Fruit fly (Drosophila melanogaster) whole organism, embryonic: Measurements from ENCODE around the gene Sodh2.
A peak's percentile ranks its signal among the peaks of the same experiment; 100 is the strongest.

Source experiments
- Aef1 ChIP-seq: fragments of 200-800 bp; sonication (Bioruptor generic); IDR thresholded peaks from 3 replicates; pipeline ENCODE4 v1.3.6; 2022; ENCODE audit warnings: missing biosample characterization, missing genetic modification characterization
- Bteb2 ChIP-seq: fragments of 200-800 bp; sonication (Bioruptor generic); optimal IDR thresholded peaks from 2 replicates; lab custom pipeline; 2016; ENCODE audit warnings: missing biosample characterization, missing genetic modification characterization
- CG10267 ChIP-seq: fragments of 200-800 bp; sonication (Bioruptor generic); optimal IDR thresholded peaks from 2 replicates; lab custom pipeline; 2018; ENCODE audit warnings: missing biosample characterization, mild to moderate bottlenecking, missing genetic modification characterization, moderate library complexity
- CG10959 ChIP-seq: fragments of 200-800 bp; sonication (Bioruptor generic); IDR thresholded peaks from 2 replicates; pipeline ENCODE4 v1.3.6; 2022; ENCODE audit warnings: missing biosample characterization, missing genetic modification characterization
- CG11504 ChIP-seq: fragments of 200-800 bp; sonication (Bioruptor generic); optimal IDR thresholded peaks from 3 replicates; lab custom pipeline; 2019; ENCODE audit warnings: missing biosample characterization, mild to moderate bottlenecking, missing genetic modification characterization, moderate library complexity
- CG11696 ChIP-seq: fragments of 200-800 bp; sonication (Bioruptor generic); IDR thresholded peaks from 2 replicates; pipeline ENCODE4 v1.3.6; 2022; ENCODE audit warnings: missing biosample characterization, missing genetic modification characterization
- CG12071 ChIP-seq: fragments of 200-800 bp; sonication (Bioruptor generic); optimal IDR thresholded peaks from 3 replicates; lab custom pipeline; 2018; ENCODE audit warnings: missing biosample characterization, mild to moderate bottlenecking, missing genetic modification characterization
- CG12942 ChIP-seq: fragments of 200-800 bp; sonication (Bioruptor generic); optimal IDR thresholded peaks from 3 replicates; lab custom pipeline; 2016; ENCODE audit warnings: missing biosample characterization, missing genetic modification characterization
- CG13296 ChIP-seq: fragments of 200-800 bp; sonication (Bioruptor generic); optimal IDR thresholded peaks from 3 replicates; lab custom pipeline; 2018; ENCODE audit warnings: missing biosample characterization, mild to moderate bottlenecking, missing genetic modification characterization
- CG14014 ChIP-seq: fragments of 200-800 bp; sonication (Bioruptor generic); IDR thresholded peaks from 2 replicates; pipeline ENCODE4 v1.3.6; 2022; ENCODE audit warnings: missing biosample characterization, missing genetic modification characterization
- CG14860 ChIP-seq: fragments of 200-800 bp; sonication (Bioruptor generic); IDR thresholded peaks from 3 replicates; pipeline ENCODE4 v1.3.6; 2022; ENCODE audit warnings: missing biosample characterization, missing genetic modification characterization; ENCODE audit not compliant: partially characterized antibody
- CG15011 ChIP-seq: fragments of 200-800 bp; sonication (Bioruptor generic); optimal IDR thresholded peaks from 3 replicates; lab custom pipeline; 2018; ENCODE audit warnings: missing biosample characterization, mild to moderate bottlenecking, missing genetic modification characterization
- CG16779 ChIP-seq: fragments of 200-800 bp; sonication (Bioruptor generic); IDR thresholded peaks from 2 replicates; pipeline ENCODE4 v1.3.6; 2022; ENCODE audit warnings: missing biosample characterization, missing genetic modification characterization
- CG17912 ChIP-seq: fragments of 200-800 bp; sonication (Bioruptor generic); optimal IDR thresholded peaks from 2 replicates; lab custom pipeline; 2018; ENCODE audit warnings: missing biosample characterization, mild to moderate bottlenecking, missing genetic modification characterization
- CG1832 ChIP-seq: fragments of 200-800 bp; sonication (Bioruptor generic); optimal IDR thresholded peaks from 2 replicates; lab custom pipeline; 2017; ENCODE audit warnings: missing biosample characterization, mild to moderate bottlenecking, missing genetic modification characterization, inconsistent platforms
- CG3407 ChIP-seq: fragments of 200-800 bp; sonication (Bioruptor generic); optimal IDR thresholded peaks from 2 replicates; lab custom pipeline; 2018; ENCODE audit warnings: missing biosample characterization, mild to moderate bottlenecking, missing genetic modification characterization
- CG4820 ChIP-seq: fragments of 200-800 bp; sonication (Bioruptor generic); optimal IDR thresholded peaks from 3 replicates; lab custom pipeline; 2016; ENCODE audit warnings: missing biosample characterization, missing genetic modification characterization
- CG8290 ChIP-seq, 3 experiments: fragments of 200-800 bp; sonication (Bioruptor generic); optimal IDR thresholded peaks; 2 replicates each; lab custom pipeline; 2016 to 2019; ENCODE audit warnings: missing biosample characterization in 3 of 3, missing genetic modification characterization in 3 of 3, mild to moderate bottlenecking in 2 of 3, moderate library complexity in 1 of 3
- CG8765 ChIP-seq: fragments of 200-800 bp; sonication (Bioruptor generic); IDR thresholded peaks from 2 replicates; pipeline ENCODE4 v1.3.6; 2022; ENCODE audit warnings: missing biosample characterization, missing genetic modification characterization
- CG8924 ChIP-seq: fragments of 200-800 bp; optimal IDR thresholded peaks from 3 replicates; lab custom pipeline; 2019; ENCODE audit warnings: missing biosample characterization, mild to moderate bottlenecking, missing genetic modification characterization, moderate library complexity
- CG9215 ChIP-seq: fragments of 200-800 bp; sonication (Bioruptor generic); IDR thresholded peaks from 2 replicates; pipeline ENCODE4 v1.3.6; 2022; ENCODE audit warnings: missing biosample characterization, missing genetic modification characterization
- Chrac-16 ChIP-seq: fragments of 200-800 bp; sonication (Bioruptor generic); optimal IDR thresholded peaks from 3 replicates; lab custom pipeline; 2016; ENCODE audit warnings: missing biosample characterization, missing genetic modification characterization
- D19B ChIP-seq: fragments of 200-800 bp; sonication (Bioruptor generic); optimal IDR thresholded peaks from 2 replicates; lab custom pipeline; 2017; ENCODE audit warnings: missing biosample characterization, mild to moderate bottlenecking, missing genetic modification characterization
- Dbx ChIP-seq: fragments of 200-800 bp; sonication (Bioruptor generic); IDR thresholded peaks from 3 replicates; pipeline ENCODE4 v1.3.6; 2022; ENCODE audit warnings: missing biosample characterization, missing genetic modification characterization
- E2f1 ChIP-seq: fragments of 200-800 bp; sonication (Bioruptor generic); IDR thresholded peaks from 2 replicates; pipeline ENCODE4 v1.3.6; 2022; ENCODE audit warnings: missing biosample characterization, missing genetic modification characterization
- Ets97D ChIP-seq: fragments of 200-800 bp; sonication (Bioruptor generic); optimal IDR thresholded peaks from 3 replicates; lab custom pipeline; 2016; ENCODE audit warnings: missing biosample characterization, missing genetic modification characterization
- Gug ChIP-seq: fragments of 200-800 bp; sonication (Bioruptor generic); IDR thresholded peaks from 4 replicates; pipeline ENCODE4 v1.3.6; 2022; ENCODE audit warnings: missing biosample characterization, missing genetic modification characterization
- Kr ChIP-seq: fragments of 200-800 bp; sonication (Bioruptor generic); optimal IDR thresholded peaks from 2 replicates; lab custom pipeline; 2017; ENCODE audit warnings: missing biosample characterization, mild to moderate bottlenecking, missing genetic modification characterization
- Optix ChIP-seq: fragments of 200-800 bp; sonication (Bioruptor generic); IDR thresholded peaks from 3 replicates; pipeline ENCODE4 v1.3.6; 2022; ENCODE audit warnings: missing biosample characterization, missing genetic modification characterization
- Ptx1 ChIP-seq: fragments of 200-800 bp; sonication (Bioruptor generic); IDR thresholded peaks from 2 replicates; pipeline ENCODE4 v1.3.6; 2022; ENCODE audit warnings: missing biosample characterization, missing genetic modification characterization
- Ssrp ChIP-seq: fragments of 200-800 bp; sonication (Bioruptor generic); optimal IDR thresholded peaks from 2 replicates; lab custom pipeline; 2018; ENCODE audit warnings: missing biosample characterization, mild to moderate bottlenecking, missing genetic modification characterization, moderate library complexity
- Tbp ChIP-seq: fragments of >200 bp; optimal IDR thresholded peaks from 2 replicates; lab custom pipeline; 2018; ENCODE audit warnings: missing biosample characterization, missing genetic modification characterization
- bigmax ChIP-seq: fragments of 200-800 bp; sonication (Bioruptor generic); optimal IDR thresholded peaks from 2 replicates; lab custom pipeline; 2018; ENCODE audit warnings: missing biosample characterization, mild to moderate bottlenecking, missing genetic modification characterization
- btn ChIP-seq: fragments of 200-800 bp; sonication (Bioruptor generic); optimal IDR thresholded peaks from 2 replicates; lab custom pipeline; 2016; ENCODE audit warnings: missing biosample characterization, missing genetic modification characterization
- cas ChIP-seq: fragments of 200-800 bp; sonication (Bioruptor generic); IDR thresholded peaks from 2 replicates; pipeline ENCODE4 v1.3.6; 2022; ENCODE audit warnings: missing biosample characterization, missing genetic modification characterization
- chinmo ChIP-seq: fragments of 200-800 bp; sonication (Bioruptor generic); IDR thresholded peaks from 4 replicates; pipeline ENCODE4 v1.3.6; 2022; ENCODE audit warnings: missing biosample characterization, missing genetic modification characterization; ENCODE audit not compliant: partially characterized antibody
- chn ChIP-seq: fragments of 200-800 bp; sonication (Bioruptor generic); optimal IDR thresholded peaks from 2 replicates; lab custom pipeline; 2016; ENCODE audit warnings: missing biosample characterization, missing genetic modification characterization
- corto ChIP-seq: fragments of 200-800 bp; sonication (Bioruptor generic); optimal IDR thresholded peaks from 2 replicates; lab custom pipeline; 2016; ENCODE audit warnings: missing biosample characterization, mild to moderate bottlenecking, missing genetic modification characterization, moderate library complexity
- croc ChIP-seq: fragments of 200-800 bp; sonication (Bioruptor generic); conservative IDR thresholded peaks from 3 replicates; pipeline ENCODE4 v1.3.6; 2022; ENCODE audit warnings: missing biosample characterization, missing genetic modification characterization
- da ChIP-seq: fragments of 200-800 bp; sonication (Bioruptor generic); optimal IDR thresholded peaks from 2 replicates; lab custom pipeline; 2016; ENCODE audit warnings: missing biosample characterization, missing genetic modification characterization
- fd3F ChIP-seq: fragments of 200-800 bp; sonication (Bioruptor generic); optimal IDR thresholded peaks from 2 replicates; lab custom pipeline; 2018; ENCODE audit warnings: missing biosample characterization, mild to moderate bottlenecking, missing genetic modification characterization, moderate library complexity
- h ChIP-seq: fragments of >200 bp; optimal IDR thresholded peaks from 2 replicates; lab custom pipeline; 2017
- kay ChIP-seq: fragments of 200-800 bp; sonication (Bioruptor generic); optimal IDR thresholded peaks from 2 replicates; lab custom pipeline; 2016; ENCODE audit warnings: missing biosample characterization, missing genetic modification characterization
- luna ChIP-seq: fragments of 200-800 bp; sonication (Bioruptor generic); optimal IDR thresholded peaks from 2 replicates; lab custom pipeline; 2016; ENCODE audit warnings: missing biosample characterization, missing genetic modification characterization
- maf-S ChIP-seq: fragments of 200-800 bp; sonication (Bioruptor generic); optimal IDR thresholded peaks from 2 replicates; lab custom pipeline; 2016; ENCODE audit warnings: missing biosample characterization, missing genetic modification characterization
- pan ChIP-seq, 4 experiments: fragments of >200 bp in 3 of 4; fragments of 200-800 bp in 1 of 4; sonication (Bioruptor generic) in 1 of 4; optimal IDR thresholded peaks in 3 of 4; IDR thresholded peaks in 1 of 4; 2 replicates each; pipeline versions ENCODE4 v1.3.6 to Lab custom; 2017 to 2022; ENCODE audit warnings: missing biosample characterization in 2 of 4, missing genetic modification characterization in 2 of 4, mixed read lengths in 1 of 4
- peb ChIP-seq: fragments of 200-800 bp; sonication (Bioruptor generic); IDR thresholded peaks from 2 replicates; pipeline ENCODE4 v1.3.6; 2022; ENCODE audit warnings: missing biosample characterization, missing genetic modification characterization
- pfk ChIP-seq: fragments of 200-800 bp; sonication (Bioruptor generic); optimal IDR thresholded peaks from 2 replicates; lab custom pipeline; 2018; ENCODE audit warnings: missing biosample characterization, mild to moderate bottlenecking, missing genetic modification characterization, moderate library complexity
- phol ChIP-seq: fragments of 200-800 bp; sonication (Bioruptor generic); optimal IDR thresholded peaks from 3 replicates; lab custom pipeline; 2018; ENCODE audit warnings: missing biosample characterization, mild to moderate bottlenecking, missing genetic modification characterization, moderate library complexity
- slou ChIP-seq: fragments of 200-800 bp; sonication (Bioruptor generic); optimal IDR thresholded peaks from 3 replicates; lab custom pipeline; 2016; ENCODE audit warnings: missing biosample characterization, missing genetic modification characterization
- sna ChIP-seq: fragments of 200-800 bp; sonication (Bioruptor generic); IDR thresholded peaks from 2 replicates; pipeline ENCODE4 v1.3.6; 2022; ENCODE audit warnings: missing biosample characterization, missing genetic modification characterization; ENCODE audit not compliant: partially characterized antibody
- zfh2 ChIP-seq: fragments of 200-800 bp; sonication (Bioruptor generic); optimal IDR thresholded peaks from 2 replicates; lab custom pipeline; 2016; ENCODE audit warnings: missing biosample characterization, missing genetic modification characterization

The Sodh2 gene

DNA sequence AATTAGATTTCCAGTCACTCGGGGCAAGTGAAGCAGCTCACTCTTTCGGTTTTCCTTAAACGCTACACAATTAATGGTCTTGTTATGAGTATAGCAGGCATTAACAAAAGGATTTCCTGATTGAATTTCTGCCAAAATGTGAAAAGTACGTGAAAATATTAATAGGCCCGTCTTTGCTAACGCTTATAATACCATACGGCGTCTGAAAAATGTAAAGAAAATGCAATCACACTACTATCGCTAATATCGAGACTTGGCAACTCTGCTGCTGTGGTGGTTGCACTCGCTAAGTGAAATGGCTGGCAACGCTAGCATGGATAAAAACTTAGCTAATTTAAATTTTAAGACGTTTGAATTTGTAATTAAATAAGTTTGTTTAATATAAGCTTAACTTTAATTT lies 17.1 kb downstream of the Sodh2 start, which contains the start of gene CG6621 (continued):
- no peak for TF ChIP-seq CG14860 (GFP tag; lab: Robert Waterston, UW)
- no peak for TF ChIP-seq cas (GFP tag; lab: Robert Waterston, UW)
- TF ChIP-seq D19B = no peak
- peak; percentile 20 for TF ChIP-seq CG8924 (tag; lab: Kevin White, UChicago)
- no peak for TF ChIP-seq CG13296 (GFP tag; lab: Kevin White, UChicago)
- no peak for TF ChIP-seq Chrac-16
- TF ChIP-seq h (lab: Kevin White, UChicago) = no peak
- no peak for TF ChIP-seq CG8765 (GFP tag; lab: Robert Waterston, UW)
- no peak for TF ChIP-seq CG1832 (GFP tag; lab: Kevin White, UChicago)
- TF ChIP-seq chinmo (GFP tag; lab: Robert Waterston, UW) = no peak
- no peak for TF ChIP-seq Dbx (GFP tag; lab: Robert Waterston, UW)
- TF ChIP-seq CG4820 (GFP tag; lab: Kevin White, UChicago) = no peak
- no peak for TF ChIP-seq fd3F (GFP tag; lab: Kevin White, UChicago)
- TF ChIP-seq Tbp = no peak
- TF ChIP-seq slou (GFP tag; lab: Kevin White, UChicago) = no peak
- no peak for TF ChIP-seq maf-S
- no peak for TF ChIP-seq chn
- TF ChIP-seq Kr (GFP tag; lab: Kevin White, UChicago) = no peak
- TF ChIP-seq zfh2 = peak; percentile 26
- peak; percentile 57 for TF ChIP-seq CG10267 (tag; lab: Kevin White, UChicago)
- TF ChIP-seq CG8290 (GFP tag; optimal IDR thresholded peaks at IDR 0.05; lab: Kevin White, UChicago) = peak; percentile 24
- TF ChIP-seq CG8290 (tag; optimal IDR thresholded peaks at IDR 0.05; lab: Kevin White, UChicago) = peak in 1 of 2 experiments; percentile 62
- no peak for TF ChIP-seq Bteb2 (GFP tag; lab: Kevin White, UChicago)
- no peak for TF ChIP-seq Ssrp (tag; lab: Kevin White, UChicago)
- no peak for TF ChIP-seq CG16779 (GFP tag; lab: Robert Waterston, UW)
- TF ChIP-seq Ptx1 (GFP tag; lab: Robert Waterston, UW) = no peak
- no peak for TF ChIP-seq sna (GFP tag; lab: Robert Waterston, UW)
- no peak for TF ChIP-seq corto (GFP tag; lab: Kevin White, UChicago)
- TF ChIP-seq croc (GFP tag; lab: Robert Waterston, UW) = no peak
- TF ChIP-seq CG14014 (GFP tag; lab: Robert Waterston, UW) = no peak
- no peak for TF ChIP-seq pfk (GFP tag; lab: Kevin White, UChicago)
- TF ChIP-seq bigmax (GFP tag; lab: Kevin White, UChicago) = peak; percentile 10
- TF ChIP-seq Optix (GFP tag; lab: Robert Waterston, UW) = no peak
- no peak for TF ChIP-seq kay
- TF ChIP-seq E2f1 = no peak
- TF ChIP-seq CG10959 = no peak
- TF ChIP-seq CG11696 (GFP tag; lab: Robert Waterston, UW) = no peak
- no peak for TF ChIP-seq da (GFP tag; lab: Kevin White, UChicago)
- TF ChIP-seq Gug (GFP tag; lab: Robert Waterston, UW) = no peak
- TF ChIP-seq peb (GFP tag; lab: Robert Waterston, UW) = no peak
- no peak for TF ChIP-seq CG3407
- TF ChIP-seq CG12942 (GFP tag; lab: Kevin White, UChicago) = no peak
- TF ChIP-seq CG9215 (GFP tag; lab: Robert Waterston, UW) = no peak
- TF ChIP-seq pan (optimal IDR thresholded peaks at IDR 0.05; lab: Kevin White, UChicago) = no peak
- no peak for TF ChIP-seq pan (GFP tag; optimal IDR thresholded peaks at IDR 0.05 in 1 of 2, IDR thresholded peaks at IDR 0.05 in 1 of 2)
- peak; percentile 71 for TF ChIP-seq phol
- TF ChIP-seq luna (GFP tag; lab: Kevin White, UChicago) = no peak
- no peak for TF ChIP-seq btn (GFP tag; lab: Kevin White, UChicago)
- no peak for TF ChIP-seq Aef1
- TF ChIP-seq CG11504 (tag; lab: Kevin White, UChicago) = no peak
- TF ChIP-seq CG17912 = peak; percentile 30
- peak; percentile 90 for TF ChIP-seq Ets97D (GFP tag; lab: Kevin White, UChicago)
- no peak for TF ChIP-seq CG15011
- no peak for TF ChIP-seq CG12071 (GFP tag; lab: Kevin White, UChicago)
